Worm (Caenorhabditis elegans) whole organism, young adult: ENCODE measurements around the gene F01F1.3.
A peak's percentile ranks its signal among the peaks of the same experiment; 100 is the strongest.

Source experiments
- B0019.2 ChIP-seq: fragments of 200-800 bp; sonication (Bioruptor generic); conservative IDR thresholded peaks from 2 replicates; pipeline ENCODE4 v1.3.6; 2022; ENCODE audit warnings: missing genetic modification reagents, missing genetic modification characterization, missing compliant biosample characterization
- B0261.1 ChIP-seq: sonication (generic microtip); optimal IDR thresholded peaks from 2 replicates; lab custom pipeline; 2016; ENCODE audit warnings: mild to moderate bottlenecking, missing genetic modification characterization, moderate library complexity, missing compliant biosample characterization
- B0336.3 ChIP-seq: fragments of 200-800 bp; sonication (Bioruptor generic); IDR thresholded peaks from 2 replicates; pipeline ENCODE4 v1.3.6; 2022; ENCODE audit warnings: missing genetic modification characterization, missing compliant biosample characterization
- C06A6.2 ChIP-seq: fragments of 200-800 bp; sonication (Bioruptor generic); conservative IDR thresholded peaks from 2 replicates; pipeline ENCODE4 v1.3.6; 2022; ENCODE audit warnings: missing genetic modification characterization, missing compliant biosample characterization
- C17E4.6 ChIP-seq: fragments of 200-800 bp; sonication (Bioruptor generic); IDR thresholded peaks from 2 replicates; pipeline ENCODE4 v1.3.6; 2022; ENCODE audit warnings: missing genetic modification reagents, missing genetic modification characterization, missing compliant biosample characterization
- F23B12.7 ChIP-seq: sonication (generic microtip); optimal IDR thresholded peaks from 2 replicates; lab custom pipeline; 2017; ENCODE audit warnings: missing genetic modification characterization, mild to moderate bottlenecking, missing compliant biosample characterization, antibody characterized with exemption, moderate library complexity; ENCODE audit not compliant: insufficient read depth
- F37B4.10 ChIP-seq: fragments of 200-800 bp; sonication (Bioruptor generic); IDR thresholded peaks from 2 replicates; pipeline ENCODE4 v1.3.6; 2022; ENCODE audit warnings: missing genetic modification characterization, missing compliant biosample characterization
- F52B5.7 ChIP-seq: sonication (generic microtip); optimal IDR thresholded peaks from 2 replicates; lab custom pipeline; 2016; ENCODE audit warnings: mild to moderate bottlenecking, missing genetic modification characterization, missing compliant biosample characterization
- F57A8.1 ChIP-seq: fragments of 200-800 bp; sonication (Bioruptor generic); optimal IDR thresholded peaks from 2 replicates; lab custom pipeline; 2018; ENCODE audit warnings: mild to moderate bottlenecking, missing genetic modification characterization, moderate library complexity, missing compliant biosample characterization
- K11D2.4 ChIP-seq: fragments of 200-800 bp; sonication (Bioruptor generic); IDR thresholded peaks from 2 replicates; pipeline ENCODE4 v1.3.6; 2022; ENCODE audit warnings: missing genetic modification reagents, missing genetic modification characterization, missing compliant biosample characterization
- Y67H2A.10 ChIP-seq: fragments of 200-800 bp; sonication (Bioruptor generic); conservative IDR thresholded peaks from 2 replicates; pipeline ENCODE4 v1.3.6; 2022; ENCODE audit warnings: missing genetic modification reagents, missing genetic modification characterization, missing compliant biosample characterization
- Y95B8A.8 ChIP-seq: fragments of 200-800 bp; sonication (Bioruptor generic); IDR thresholded peaks from 2 replicates; pipeline ENCODE4 v1.3.6; 2022; ENCODE audit warnings: missing genetic modification reagents, missing genetic modification characterization, missing compliant biosample characterization
- ZK185.1 ChIP-seq: sonication (generic microtip); optimal IDR thresholded peaks from 2 replicates; lab custom pipeline; 2016; ENCODE audit warnings: mild to moderate bottlenecking, missing genetic modification characterization, missing compliant biosample characterization; ENCODE audit not compliant: poor library complexity, severe bottlenecking
- atf-7 ChIP-seq: sonication (generic microtip); optimal IDR thresholded peaks from 2 replicates; lab custom pipeline; 2017; ENCODE audit warnings: mild to moderate bottlenecking, missing genetic modification characterization, missing compliant biosample characterization
- cebp-1 ChIP-seq, 2 experiments: fragments of 200-800 bp in 1 of 2; sonication (Bioruptor generic) in 1 of 2; sonication (generic microtip) in 1 of 2; IDR thresholded peaks in 1 of 2; optimal IDR thresholded peaks in 1 of 2; 2 replicates each; pipeline versions ENCODE4 v1.3.6 to Lab custom; 2017 to 2022; ENCODE audit warnings: missing compliant biosample characterization in 2 of 2, missing genetic modification characterization in 2 of 2, mild to moderate bottlenecking in 1 of 2, missing genetic modification reagents in 1 of 2, moderate library complexity in 1 of 2
- ceh-40 ChIP-seq: fragments of 200-800 bp; sonication (Bioruptor generic); IDR thresholded peaks from 2 replicates; pipeline ENCODE4 v1.3.6; 2022; ENCODE audit warnings: missing genetic modification characterization, missing compliant biosample characterization
- die-1 ChIP-seq: sonication (generic microtip); optimal IDR thresholded peaks from 2 replicates; lab custom pipeline; 2016; ENCODE audit warnings: missing genotype, mild to moderate bottlenecking, missing genetic modification characterization, missing compliant biosample characterization
- dox-1 ChIP-seq: fragments of 200-800 bp; sonication (Bioruptor generic); IDR thresholded peaks from 2 replicates; pipeline ENCODE4 v1.3.6; 2022; ENCODE audit warnings: missing genetic modification reagents, missing genetic modification characterization, missing compliant biosample characterization
- dpl-1 ChIP-seq: fragments of 150-350 bp; optimal IDR thresholded peaks from 2 replicates; lab custom pipeline; 2014; ENCODE audit warnings: missing biosample characterization, missing genetic modification reagents, missing genetic modification characterization
- egl-44 ChIP-seq: fragments of 200-800 bp; sonication (Bioruptor generic); IDR thresholded peaks from 2 replicates; pipeline ENCODE4 v1.3.6; 2022; ENCODE audit warnings: missing genetic modification reagents, missing genetic modification characterization, missing compliant biosample characterization
- egrh-3 ChIP-seq: fragments of 200-800 bp; sonication (Bioruptor generic); IDR thresholded peaks from 2 replicates; pipeline ENCODE4 v1.3.6; 2022; ENCODE audit warnings: missing genetic modification reagents, missing genetic modification characterization, missing compliant biosample characterization
- hlh-12 ChIP-seq: sonication (generic microtip); optimal IDR thresholded peaks from 2 replicates; lab custom pipeline; 2016; ENCODE audit warnings: missing genetic modification characterization, missing compliant biosample characterization
- lir-1 ChIP-seq: fragments of 200-800 bp; sonication (Bioruptor generic); conservative IDR thresholded peaks from 2 replicates; pipeline ENCODE4 v1.3.6; 2022; ENCODE audit warnings: missing genetic modification reagents, missing genetic modification characterization, missing compliant biosample characterization
- madf-10 ChIP-seq: sonication (generic microtip); optimal IDR thresholded peaks from 2 replicates; lab custom pipeline; 2016; ENCODE audit warnings: mild to moderate bottlenecking, missing genetic modification characterization, missing compliant biosample characterization
- madf-3 ChIP-seq: fragments of 200-800 bp; sonication (Bioruptor generic); IDR thresholded peaks from 2 replicates; pipeline ENCODE4 v1.3.6; 2022; ENCODE audit warnings: missing genetic modification reagents, missing genetic modification characterization, missing compliant biosample characterization
- madf-6 ChIP-seq: fragments of 200-800 bp; sonication (Bioruptor generic); IDR thresholded peaks from 2 replicates; pipeline ENCODE4 v1.3.6; 2022; ENCODE audit warnings: missing genetic modification reagents, missing genetic modification characterization, missing compliant biosample characterization
- mcd-1 ChIP-seq: fragments of 200-800 bp; sonication (Bioruptor generic); IDR thresholded peaks from 2 replicates; pipeline ENCODE4 v1.3.6; 2022; ENCODE audit warnings: missing genetic modification reagents, missing genetic modification characterization, missing compliant biosample characterization
- mel-28 ChIP-seq: sonication (generic microtip); optimal IDR thresholded peaks from 2 replicates; lab custom pipeline; 2016; ENCODE audit warnings: borderline replicate concordance, mild to moderate bottlenecking, missing genetic modification characterization, missing compliant biosample characterization
- nfya-1 ChIP-seq: sonication (generic microtip); optimal IDR thresholded peaks from 2 replicates; lab custom pipeline; 2017; ENCODE audit warnings: antibody characterized with exemption, missing compliant biosample characterization, missing genetic modification characterization, borderline replicate concordance; ENCODE audit not compliant: insufficient read depth
- nfyb-1 ChIP-seq: fragments of 200-800 bp; sonication (Bioruptor generic); IDR thresholded peaks from 2 replicates; pipeline ENCODE4 v1.3.6; 2022; ENCODE audit warnings: missing genetic modification reagents, missing genetic modification characterization, missing compliant biosample characterization
- nhr-80 ChIP-seq: sonication (generic microtip); optimal IDR thresholded peaks from 2 replicates; lab custom pipeline; 2016; ENCODE audit warnings: missing genetic modification characterization, missing compliant biosample characterization
- repo-1 ChIP-seq: sonication (generic microtip); optimal IDR thresholded peaks from 2 replicates; lab custom pipeline; 2017; ENCODE audit warnings: mild to moderate bottlenecking, missing genetic modification characterization, missing compliant biosample characterization
- sdz-38 ChIP-seq: sonication (generic microtip); optimal IDR thresholded peaks from 2 replicates; lab custom pipeline; 2016; ENCODE audit warnings: missing genotype, missing genetic modification characterization, missing compliant biosample characterization
- sea-2 ChIP-seq: fragments of 200-800 bp; sonication (Bioruptor generic); IDR thresholded peaks from 2 replicates; pipeline ENCODE4 v1.3.6; 2022; ENCODE audit warnings: missing genetic modification characterization, missing compliant biosample characterization
- unc-130 ChIP-seq: sonication (generic microtip); optimal IDR thresholded peaks from 2 replicates; lab custom pipeline; 2016; ENCODE audit warnings: missing genetic modification reagents, missing genetic modification characterization, missing compliant biosample characterization
- zfh-2 ChIP-seq: fragments of 200-800 bp; sonication (Bioruptor generic); conservative IDR thresholded peaks from 2 replicates; pipeline ENCODE4 v1.3.6; 2022; ENCODE audit warnings: missing genetic modification reagents, missing genetic modification characterization, missing compliant biosample characterization
- ztf-26 ChIP-seq: sonication (generic microtip); optimal IDR thresholded peaks from 2 replicates; lab custom pipeline; 2017; ENCODE audit warnings: missing genetic modification characterization, missing compliant biosample characterization
- ztf-3 ChIP-seq: fragments of 200-800 bp; sonication (Bioruptor generic); optimal IDR thresholded peaks from 2 replicates; lab custom pipeline; 2018; ENCODE audit warnings: mild to moderate bottlenecking, missing genetic modification characterization, missing compliant biosample characterization

F01F1.3 gene

ce11 chrIII:5824450-5824972, 47.2 kb upstream of the F01F1.3 start:
- no peak for TF ChIP-seq repo-1 (tag; lab: Kevin White, UChicago)
- TF ChIP-seq ztf-26 = no peak
- TF ChIP-seq madf-6 = no peak
- TF ChIP-seq madf-10 (tag; lab: Kevin White, UChicago) = no peak
- TF ChIP-seq mel-28 = no peak
- TF ChIP-seq F52B5.7 (tag; lab: Kevin White, UChicago) = no peak
- TF ChIP-seq nhr-80 (tag; lab: Kevin White, UChicago) = no peak
- no peak for TF ChIP-seq ztf-3 (GFP tag; lab: Kevin White, UChicago)
- TF ChIP-seq ceh-40 (GFP tag; lab: Robert Waterston, UW) = no peak
- TF ChIP-seq sdz-38 (tag; lab: Kevin White, UChicago) = no peak
- no peak for TF ChIP-seq nfya-1
- no peak for TF ChIP-seq mcd-1 (GFP tag; lab: Robert Waterston, UW)
- TF ChIP-seq egrh-3 = no peak
- no peak for TF ChIP-seq nfyb-1 (GFP tag; lab: Robert Waterston, UW)

DNA sequence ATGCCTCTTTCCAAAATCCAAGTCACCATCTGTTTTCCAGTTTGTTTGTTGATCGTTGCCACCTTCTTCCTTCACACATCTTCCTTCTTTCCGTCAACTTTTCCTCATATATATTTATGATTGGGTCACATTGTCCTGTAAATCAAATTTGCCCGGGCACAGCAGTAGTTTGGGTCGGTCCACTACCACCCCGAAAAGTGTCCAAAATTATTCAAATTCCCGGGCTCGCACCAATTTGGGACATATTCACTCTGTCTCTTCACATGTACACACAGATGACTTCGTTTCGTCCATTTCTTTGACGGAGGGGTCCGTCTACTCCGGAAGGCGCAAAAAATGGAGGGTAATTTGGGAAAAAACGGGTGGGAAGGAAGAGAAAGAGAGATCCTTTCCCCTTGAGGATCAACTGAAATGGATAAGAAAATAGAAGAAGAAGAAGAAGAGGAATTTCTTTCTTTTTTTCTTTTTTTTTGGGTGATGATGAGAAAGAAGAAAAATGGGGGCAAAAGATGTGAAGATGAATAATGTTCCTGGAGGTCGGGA, 44.8 kb upstream of the F01F1.3 start:
- no peak for TF ChIP-seq F57A8.1 (GFP tag; lab: Kevin White, UChicago)
- TF ChIP-seq F23B12.7 (tag; lab: Kevin White, UChicago) = no peak
- no peak for TF ChIP-seq atf-7 (tag; lab: Kevin White, UChicago)
- no peak for TF ChIP-seq hlh-12 (tag; lab: Kevin White, UChicago)
- 0 out of 2 replicates have a peak, but pooled peaks have one; percentile 40 for TF ChIP-seq zfh-2 (GFP tag; lab: Robert Waterston, UW)
- no peak for TF ChIP-seq B0261.1 (tag; lab: Kevin White, UChicago)
- 0 out of 2 replicates have a peak, but pooled peaks have one; percentile 30 for TF ChIP-seq F37B4.10 (GFP tag; lab: Robert Waterston, UW)

- TF ChIP-seq nhr-80 (tag; lab: Kevin White, UChicago) (no peak), dox-1 (GFP tag; lab: Robert Waterston, UW) (0 out of 2 replicates have a peak, but pooled peaks have one; percentile 5), die-1 (tag; lab: Kevin White, UChicago) (no peak), cebp-1 (GFP tag; IDR thresholded peaks at IDR 0.05; lab: Robert Waterston, UW) (no peak), cebp-1 (tag; optimal IDR thresholded peaks at IDR 0.05; lab: Kevin White, UChicago) (peak; percentile 8), lir-1 (GFP tag; lab: Robert Waterston, UW) (0 out of 2 replicates have a peak, but pooled peaks have one; percentile 5), B0019.2 (GFP tag; lab: Robert Waterston, UW) (no peak), ztf-26 (no peak), K11D2.4 (GFP tag; lab: Robert Waterston, UW) (0 out of 2 replicates have a peak, but pooled peaks have one; percentile 14), egl-44 (GFP tag; lab: Robert Waterston, UW) (0 out of 2 replicates have a peak, but pooled peaks have one; percentile 12), unc-130 (GFP tag; lab: Kevin White, UChicago) (no peak), C17E4.6 (GFP tag; lab: Robert Waterston, UW) (no peak), sea-2 (no peak), dpl-1 (GFP tag; lab: Kevin White, UChicago) (no peak), Y95B8A.8 (GFP tag; lab: Robert Waterston, UW) (peak; percentile 50; the same call in 1 of the 2 replicates), ZK185.1 (peak; percentile 0), C06A6.2 (no peak), B0336.3 (GFP tag; lab: Robert Waterston, UW) (peak; percentile 52; the same call in 1 of the 2 replicates), madf-6 (0 out of 2 replicates have a peak, but pooled peaks have one; percentile 6), madf-3 (peak; percentile 76), B0261.1 (tag; lab: Kevin White, UChicago) (no peak), Y67H2A.10 (GFP tag; lab: Robert Waterston, UW) (peak; percentile 43; the same call in 1 of the 2 replicates)
These were observed 43.7 kb upstream of the F01F1.3 start for ce11 chrIII:5828065-5828464.
